Fruit fly (Drosophila melanogaster): ENCODE measurements around the gene CG4115.

DNA sequence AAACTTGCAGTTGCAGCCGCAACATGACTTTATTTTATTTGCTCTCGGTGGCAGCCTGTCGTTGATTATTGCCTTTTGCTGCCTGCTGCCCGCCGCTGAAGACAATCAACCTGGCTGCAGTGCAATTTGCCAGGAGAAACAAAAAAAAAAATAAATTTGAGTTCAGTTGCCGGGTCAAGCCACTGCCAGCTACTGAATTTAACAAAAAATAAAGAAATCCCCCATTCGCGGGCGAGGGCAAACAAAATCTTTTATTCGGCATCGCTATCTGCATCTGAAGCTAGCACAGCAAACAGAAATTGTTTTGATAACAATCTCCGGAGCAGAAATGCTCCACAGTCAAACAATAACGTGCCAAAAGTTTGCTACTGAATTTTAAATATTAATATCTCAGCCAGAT, 42.5 kb upstream of the CG4115 start:
- TF ChIP-seq usp (GFP tag; optimal IDR thresholded peaks at IDR 0.05) (no peak), pan (optimal IDR thresholded peaks at IDR 0.05) (no peak)
